Worm (Caenorhabditis elegans) whole organism, dauer: Measurements from ENCODE around the gene eas-1.

Experiments used
- unc-62 ChIP-seq: sonication (generic microtip); optimal IDR thresholded peaks from 2 replicates; lab custom pipeline; 2017; ENCODE audit warnings: missing biosample characterization, missing genetic modification reagents, missing genetic modification characterization

The eas-1 gene

DNA sequence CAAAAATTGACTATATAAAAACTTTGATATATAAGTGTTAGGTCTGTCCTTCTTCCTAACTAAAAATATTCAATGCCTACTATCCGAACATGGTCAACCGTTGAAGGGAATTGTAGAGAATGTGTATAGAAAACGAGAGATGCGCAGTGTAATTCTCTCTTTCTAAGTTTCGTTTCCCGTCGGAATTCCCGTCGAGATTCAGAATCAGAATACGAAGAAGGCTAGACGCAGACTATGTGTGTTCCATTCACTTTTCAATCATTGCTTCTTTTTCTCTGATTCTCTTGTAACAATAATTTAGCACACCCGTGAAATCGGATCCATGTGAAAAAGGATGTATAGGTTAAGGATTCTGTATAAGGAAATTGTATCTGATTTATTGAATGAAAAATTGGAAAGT is 5.7 kb upstream of the eas-1 start:
- no peak for TF ChIP-seq unc-62 (GFP tag; lab: Kevin White, UChicago)

DNA sequence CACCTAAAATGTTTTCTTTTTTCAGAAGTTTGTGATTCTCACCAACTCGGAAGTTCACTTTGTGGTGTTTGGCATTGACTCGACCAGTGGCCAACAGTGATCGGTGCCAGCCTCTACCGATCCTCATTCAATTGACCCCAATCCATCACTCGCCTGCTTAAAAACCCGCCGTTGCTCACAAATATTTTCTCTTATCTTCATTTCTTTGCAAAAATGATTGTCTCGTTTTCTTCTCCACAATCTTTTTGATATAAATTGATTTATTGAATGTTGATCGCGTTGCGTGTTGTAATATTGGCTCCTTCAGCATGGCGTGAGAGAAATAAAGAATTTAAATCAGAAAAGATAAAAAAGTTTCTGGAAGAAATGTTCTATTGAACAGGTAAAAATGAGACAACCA is 3.6 kb upstream of the eas-1 start:
- TF ChIP-seq unc-62 (GFP tag; lab: Kevin White, UChicago), result no peak

DNA sequence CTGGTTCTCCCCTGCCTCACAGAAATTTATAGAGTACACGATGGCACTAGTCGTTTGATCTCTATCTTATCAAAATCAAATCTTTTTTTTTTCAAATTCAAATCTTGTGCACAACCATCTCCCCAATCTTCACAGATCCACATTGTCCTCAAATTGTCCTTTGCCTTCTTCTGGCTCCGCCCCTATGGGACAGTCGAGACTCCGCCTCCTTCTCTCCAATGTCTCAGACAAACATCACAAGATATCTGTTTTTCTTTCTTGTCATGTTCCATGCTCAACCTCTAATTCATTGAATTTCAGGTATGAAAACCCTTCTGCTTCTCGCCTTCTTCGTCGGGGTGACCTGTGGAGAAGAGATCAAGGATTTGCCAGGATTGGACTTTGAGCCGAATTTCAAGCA is 2.9 kb upstream of the eas-1 start, which contains the start of gene ctsa-1.1:
Gene ctsa-1.1 (plus strand): TSS at position 301 of the 400 bp plus-strand sequence.
- TF ChIP-seq unc-62 (GFP tag; lab: Kevin White, UChicago), result no peak

DNA sequence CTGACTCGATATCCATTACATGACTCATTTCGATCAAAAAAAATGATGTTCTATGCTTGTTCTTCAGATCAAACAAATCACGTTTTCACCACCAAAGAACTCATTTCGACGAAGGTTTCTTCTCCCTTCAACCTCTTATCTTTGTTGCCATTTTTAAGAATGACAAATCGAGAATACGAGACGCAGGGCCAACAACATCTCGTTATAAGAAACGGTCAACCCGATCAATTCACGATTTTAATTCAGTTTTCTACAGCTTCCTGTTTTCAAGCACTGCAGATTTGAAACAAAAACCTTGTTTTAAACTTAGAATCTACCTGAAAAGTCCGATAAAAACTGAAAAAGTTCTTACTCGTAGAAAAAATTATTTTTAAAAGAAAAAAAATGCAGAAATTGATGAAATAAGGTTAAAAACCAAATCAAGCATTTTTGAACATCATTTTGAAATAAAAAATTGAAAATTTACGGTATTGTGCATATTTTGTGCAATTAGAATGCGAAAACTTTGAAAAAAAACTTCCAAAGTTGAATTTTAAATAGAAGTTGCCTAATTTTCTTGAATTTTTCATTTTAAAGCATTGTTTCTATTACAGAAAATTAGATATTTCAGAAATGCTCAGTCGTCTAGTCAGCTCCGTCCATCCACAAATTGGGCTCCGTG is 1.4 kb downstream of the eas-1 start, which contains the start of gene acs-11:
Gene acs-11 (plus strand): TSS at position 611 of the 661 bp plus-strand sequence.
- no peak for TF ChIP-seq unc-62 (GFP tag; lab: Kevin White, UChicago)

DNA sequence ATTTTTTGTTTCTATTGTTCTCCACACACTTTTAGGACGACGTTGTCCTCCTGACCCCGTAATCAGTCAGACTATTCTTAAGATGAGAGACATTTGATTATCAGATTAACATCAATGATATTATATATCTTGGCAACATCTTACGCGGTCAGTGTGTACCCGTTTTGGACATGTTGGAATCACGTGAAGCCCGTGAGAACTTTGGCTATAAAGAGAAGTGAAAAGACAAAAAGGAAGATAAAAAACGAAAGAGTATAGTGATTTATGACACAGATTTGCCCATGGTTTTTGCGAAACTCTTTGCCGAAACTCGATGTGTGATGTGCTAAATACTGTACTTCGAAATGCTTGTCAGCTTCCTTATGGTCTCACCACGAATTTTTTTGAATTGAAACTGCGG is 5.1 kb downstream of the eas-1 start:
- TF ChIP-seq unc-62 (GFP tag; lab: Kevin White, UChicago), result no peak

DNA sequence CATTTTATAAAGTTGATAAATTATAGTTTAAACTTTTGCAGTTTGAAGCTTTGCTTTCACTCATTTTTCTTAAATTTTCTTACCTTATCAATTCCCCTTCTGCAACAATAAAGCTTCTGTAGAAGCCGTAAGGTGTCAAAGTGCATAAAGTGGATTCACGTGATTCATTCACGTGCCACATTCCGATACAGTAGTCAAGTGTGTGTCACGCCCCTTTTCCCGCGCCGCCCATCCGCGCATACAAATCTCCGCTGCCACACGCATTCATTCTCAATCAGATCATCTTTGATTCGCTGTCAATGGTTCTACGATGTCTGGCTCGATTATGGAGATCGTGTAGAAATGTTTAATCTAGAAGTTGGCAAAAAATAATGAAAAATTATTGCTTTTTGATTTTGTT is 6.9 kb downstream of the eas-1 start:
- TF ChIP-seq unc-62 (GFP tag; lab: Kevin White, UChicago), result no peak

DNA sequence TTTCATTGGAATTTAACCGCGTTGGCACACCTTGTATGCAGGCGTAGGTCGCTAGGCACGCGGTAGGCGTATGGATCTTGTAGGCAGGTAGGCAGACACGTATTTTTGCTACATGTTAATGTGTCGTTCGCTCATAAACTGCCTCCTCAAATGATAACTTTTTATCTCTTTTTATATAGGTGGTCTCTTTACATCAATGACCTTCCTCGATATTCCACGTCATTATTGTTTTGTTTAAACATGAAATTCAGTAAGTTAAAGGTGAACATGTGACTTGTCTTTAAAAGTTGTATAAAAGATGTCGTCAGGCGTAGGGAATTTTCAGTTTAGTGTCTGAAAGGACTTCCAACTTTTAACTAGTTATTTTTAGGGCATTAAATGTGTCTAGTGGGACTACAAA is 7.5 kb downstream of the eas-1 start:
- no peak for TF ChIP-seq unc-62 (GFP tag; lab: Kevin White, UChicago)

DNA sequence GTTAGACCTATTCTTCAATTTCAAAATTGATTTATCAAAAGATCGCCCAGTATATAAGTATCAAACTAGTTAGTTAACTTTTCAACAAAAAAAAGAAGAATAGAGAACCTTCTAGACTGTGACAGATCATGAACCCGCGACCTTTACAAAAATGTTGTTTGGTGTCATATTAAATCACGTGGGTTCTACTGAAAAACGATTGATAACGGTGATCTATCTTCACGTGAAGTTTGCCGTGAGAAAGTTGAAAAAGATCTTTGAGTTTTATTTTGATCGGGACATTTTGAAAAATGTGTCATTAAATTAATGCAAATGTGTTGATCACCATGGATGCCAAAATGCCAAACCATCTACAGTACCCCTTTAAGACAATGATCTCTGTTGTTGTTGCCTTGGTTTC is 8.2 kb downstream of the eas-1 start:
- TF ChIP-seq unc-62 (GFP tag; lab: Kevin White, UChicago), result no peak

DNA sequence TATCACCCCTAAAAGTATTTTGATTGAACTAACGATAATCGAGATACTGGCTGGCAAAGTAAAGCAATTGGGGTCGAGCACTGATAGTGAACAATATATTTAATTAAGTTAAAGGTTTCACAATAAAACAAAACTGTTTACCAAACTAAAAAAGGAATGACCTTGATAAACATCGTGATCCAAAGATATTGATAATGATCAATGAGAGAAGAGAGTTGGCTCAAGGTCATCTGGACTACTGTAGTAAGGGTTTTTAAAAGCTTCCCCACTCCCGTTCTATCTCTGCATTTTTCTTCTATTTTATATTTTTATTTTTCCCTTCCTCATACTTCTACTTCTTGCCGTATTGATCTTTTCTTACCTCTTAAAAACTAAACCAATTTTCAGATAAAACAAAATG is 9.4 kb downstream of the eas-1 start, which contains the start of gene F41C3.2:
Gene F41C3.2 (plus strand): TSS at position 388 of the 400 bp plus-strand sequence.
- no peak for TF ChIP-seq unc-62 (GFP tag; lab: Kevin White, UChicago)

DNA sequence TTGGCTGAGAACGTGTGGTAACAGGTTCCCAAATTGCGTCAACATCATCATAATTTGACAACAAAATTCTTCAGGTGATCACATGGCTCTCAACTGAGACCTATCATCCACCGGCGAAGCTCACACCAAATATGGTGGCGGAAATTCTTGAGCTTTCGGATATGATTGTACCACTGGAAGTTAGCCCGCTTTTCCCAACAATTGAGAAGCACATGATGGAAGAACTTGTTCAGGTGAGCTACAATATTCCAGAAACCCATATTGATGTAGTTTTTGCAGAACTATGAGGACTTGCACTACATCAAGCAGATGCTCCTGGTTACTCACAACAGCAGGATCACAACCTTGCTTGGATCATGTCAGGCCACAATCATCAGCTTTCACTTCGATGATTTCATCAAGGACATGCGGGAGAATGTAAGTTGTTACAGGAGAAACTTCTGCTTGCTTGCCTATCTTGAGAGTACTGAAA is 12.1 kb downstream of the eas-1 start, which contains the start of gene F41C3.1:
Gene F41C3.1 (plus strand): TSS at position 51 of the 472 bp plus-strand sequence.
- TF ChIP-seq unc-62 (GFP tag; lab: Kevin White, UChicago), result no peak

DNA sequence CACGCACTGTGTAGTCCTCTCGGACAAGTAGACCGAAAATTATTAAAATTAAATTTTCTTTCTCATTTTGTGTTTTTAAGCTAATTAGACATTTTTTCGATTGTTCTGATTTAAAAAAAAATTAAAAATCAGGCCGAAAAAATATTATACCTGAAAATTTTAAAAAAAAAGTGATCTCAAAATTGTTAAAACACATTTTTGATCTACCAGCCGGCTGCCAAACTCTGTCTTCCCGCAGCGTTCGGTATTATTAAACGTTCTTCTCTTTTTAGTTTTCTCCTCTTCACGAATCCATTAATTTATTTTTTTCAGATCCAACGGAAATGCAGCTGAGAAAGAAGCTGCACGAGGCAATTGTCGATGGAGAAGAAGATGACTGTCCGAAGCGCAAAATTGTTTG is 12.9 kb downstream of the eas-1 start, which contains the start of gene C27D9.1:
Gene C27D9.1 (plus strand): TSS at position 281 of the 400 bp plus-strand sequence.
- no peak for TF ChIP-seq unc-62 (GFP tag; lab: Kevin White, UChicago)

DNA sequence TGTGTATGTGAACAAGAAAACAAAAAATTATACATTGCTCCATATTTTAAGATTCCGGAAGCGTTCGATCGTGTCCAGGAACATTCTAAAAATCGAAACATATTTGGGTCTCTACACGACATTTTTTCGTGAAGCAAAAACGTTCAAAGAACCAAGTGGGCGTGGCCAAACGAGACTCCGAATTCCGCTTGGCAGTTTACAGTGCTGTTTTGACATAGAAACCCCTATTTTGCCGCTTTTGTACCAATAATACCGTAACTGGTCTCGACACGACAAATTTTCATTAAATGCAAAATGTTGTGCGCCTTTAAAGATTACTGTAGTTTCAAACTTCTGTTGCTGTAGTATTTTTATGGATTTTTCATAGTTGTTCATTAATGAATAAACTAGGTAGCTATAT is 15.4 kb downstream of the eas-1 start:
- TF ChIP-seq unc-62 (GFP tag; lab: Kevin White, UChicago), result no peak

DNA sequence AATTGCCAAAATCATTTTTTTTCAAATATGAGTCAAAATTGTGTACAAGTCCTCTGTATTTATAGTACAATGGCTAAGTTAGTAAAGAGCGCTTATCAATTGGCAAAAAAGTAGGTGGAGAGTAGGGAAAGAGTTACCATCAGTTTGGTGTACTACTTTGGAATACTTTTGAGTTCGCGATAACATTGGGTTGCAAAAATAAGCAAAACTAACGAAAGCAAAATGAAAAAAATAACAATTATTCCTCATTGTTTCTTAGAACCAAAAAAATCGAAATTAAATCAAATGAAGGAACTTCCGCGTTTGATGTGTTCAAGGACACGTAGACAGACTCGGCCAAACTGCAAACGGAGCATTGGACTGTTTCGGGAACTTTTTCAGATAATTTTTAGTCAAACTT is 16.5 kb downstream of the eas-1 start, which contains the start of gene C27D9.2:
Gene C27D9.2 (minus strand): TSS at position 101 of the 400 bp plus-strand sequence.
- no peak for TF ChIP-seq unc-62 (GFP tag; lab: Kevin White, UChicago)

DNA sequence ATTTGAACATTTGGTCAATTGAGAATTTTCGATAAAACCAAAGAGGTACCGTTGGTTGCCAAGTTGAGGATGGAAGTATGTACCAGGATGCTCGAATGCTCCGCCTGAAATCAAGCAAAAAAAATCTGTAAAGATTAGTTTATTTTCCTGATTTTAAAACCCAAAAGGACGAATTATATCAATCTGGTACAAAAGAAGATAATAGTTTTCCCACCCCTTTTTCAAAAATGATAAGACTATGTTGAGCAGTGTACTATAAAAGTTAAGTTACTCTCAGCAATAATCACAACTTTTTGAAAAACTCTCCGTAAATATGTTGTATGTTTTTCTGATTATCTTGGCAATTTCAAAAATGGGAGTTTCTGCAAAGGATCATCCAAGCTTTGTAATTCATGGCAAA is 18.2 kb downstream of the eas-1 start, which contains the start of gene F26G1.3:
Gene F26G1.3 (plus strand): TSS at position 301 of the 400 bp plus-strand sequence.
- TF ChIP-seq unc-62 (GFP tag; lab: Kevin White, UChicago), result no peak

DNA sequence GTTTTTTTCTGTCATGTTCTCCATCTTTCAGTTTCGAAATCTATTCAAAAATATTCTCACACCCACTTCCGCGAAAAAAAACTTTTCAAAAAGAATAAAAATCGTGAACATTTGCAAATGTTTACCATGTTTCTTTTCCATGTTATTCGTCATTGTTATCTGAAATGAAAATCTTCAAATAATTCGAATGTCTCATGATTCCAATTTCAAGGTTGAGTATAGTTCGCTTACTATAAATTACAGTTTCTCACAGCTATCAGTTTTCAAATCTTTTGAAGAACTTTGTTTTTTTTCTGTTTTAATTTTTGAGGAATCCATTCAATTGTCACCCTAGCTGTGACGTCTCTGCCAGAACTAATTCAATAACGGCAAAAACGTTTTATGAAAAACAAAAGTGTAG is 19.6 kb downstream of the eas-1 start:
- no peak for TF ChIP-seq unc-62 (GFP tag; lab: Kevin White, UChicago)

DNA sequence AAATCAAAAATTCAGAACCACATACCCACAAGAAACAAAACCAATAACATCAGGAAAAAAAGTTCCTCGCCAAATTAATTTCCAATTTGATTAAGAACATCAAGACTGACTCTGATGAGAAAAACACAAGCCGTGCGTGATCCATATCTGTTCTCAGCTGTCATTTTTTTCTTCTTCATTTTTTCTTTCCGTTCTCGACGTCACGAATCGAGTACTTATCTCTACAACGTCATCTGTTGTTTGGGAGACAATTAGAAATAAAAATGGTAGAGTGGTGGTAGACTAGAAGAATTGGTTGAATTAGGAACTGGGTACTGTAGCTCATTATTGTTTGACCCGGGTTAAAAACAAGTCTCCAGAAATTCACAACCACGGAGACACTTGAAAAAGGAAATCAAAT is 20.8 kb downstream of the eas-1 start:
- TF ChIP-seq unc-62 (GFP tag; lab: Kevin White, UChicago), result no peak
